Worm (Caenorhabditis elegans) whole organism, L3 larva: ENCODE data around the gene F16B12.7.

ENCODE experiments used
- R02D3.7 ChIP-seq: fragments of 150-350 bp; optimal IDR thresholded peaks from 2 replicates; lab custom pipeline; 2014; ENCODE audit warnings: missing biosample characterization, missing genetic modification characterization
- ZK546.5 ChIP-seq: sonication (generic microtip); optimal IDR thresholded peaks from 2 replicates; lab custom pipeline; 2017; ENCODE audit warnings: missing biosample characterization, missing genetic modification characterization
- aly-2 ChIP-seq: fragments of 150-350 bp; optimal IDR thresholded peaks from 2 replicates; lab custom pipeline; 2014; ENCODE audit warnings: missing biosample characterization, missing genetic modification characterization
- ama-1 ChIP-seq: fragments of 150-350 bp; optimal IDR thresholded peaks from 2 replicates; lab custom pipeline; 2018
- ceh-16 ChIP-seq: sonication (generic microtip); optimal IDR thresholded peaks from 2 replicates; lab custom pipeline; 2017; ENCODE audit warnings: missing biosample characterization, missing genetic modification characterization
- ceh-28 ChIP-seq: fragments of 150-350 bp; optimal IDR thresholded peaks from 2 replicates; lab custom pipeline; 2014; ENCODE audit warnings: missing biosample characterization, missing genetic modification reagents, missing genetic modification characterization
- ceh-82 ChIP-seq: fragments of 150-350 bp; optimal IDR thresholded peaks from 2 replicates; lab custom pipeline; 2014; ENCODE audit warnings: missing biosample characterization, missing genetic modification characterization
- ceh-9 ChIP-seq: sonication (generic microtip); optimal IDR thresholded peaks from 2 replicates; lab custom pipeline; 2018; ENCODE audit warnings: missing biosample characterization, missing genetic modification characterization
- daf-12 ChIP-seq: fragments of 150-350 bp; optimal IDR thresholded peaks from 2 replicates; lab custom pipeline; 2014; ENCODE audit warnings: missing biosample characterization, missing genetic modification reagents, missing genetic modification characterization
- egl-27 ChIP-seq: sonication (generic microtip); optimal IDR thresholded peaks from 4 replicates; lab custom pipeline; 2017; ENCODE audit warnings: missing biosample characterization, missing genetic modification reagents, missing genetic modification characterization
- egl-5 ChIP-seq: fragments of 150-350 bp; optimal IDR thresholded peaks from 2 replicates; lab custom pipeline; 2017; ENCODE audit warnings: missing biosample characterization, missing genetic modification reagents, missing genetic modification characterization, inconsistent platforms
- elt-1 ChIP-seq: fragments of 150-350 bp; optimal IDR thresholded peaks from 2 replicates; lab custom pipeline; 2014; ENCODE audit warnings: missing biosample characterization, missing genetic modification characterization
- elt-2 ChIP-seq: sonication (generic microtip); optimal IDR thresholded peaks from 2 replicates; lab custom pipeline; 2016; ENCODE audit warnings: missing genetic modification reagents, mild to moderate bottlenecking, missing genetic modification characterization, missing compliant biosample characterization
- elt-3 ChIP-seq, 3 experiments: fragments of 150-350 bp in 1 of 3; sonication (generic microtip) in 2 of 3; optimal IDR thresholded peaks; 2 replicates in 2 of 3; 4 replicates in 1 of 3; lab custom pipeline; 2014 to 2017; ENCODE audit warnings: missing biosample characterization in 3 of 3, missing genetic modification characterization in 3 of 3
- eor-1 ChIP-seq, 2 experiments: fragments of 150-350 bp; optimal IDR thresholded peaks; 2 replicates each; lab custom pipeline; 2014 to 2018; ENCODE audit warnings: missing biosample characterization in 2 of 2, missing genetic modification characterization in 2 of 2
- fkh-10 ChIP-seq: sonication (generic microtip); optimal IDR thresholded peaks from 2 replicates; lab custom pipeline; 2017; ENCODE audit warnings: missing biosample characterization, missing genetic modification reagents, missing genetic modification characterization
- fkh-2 ChIP-seq: fragments of 150-350 bp; optimal IDR thresholded peaks from 2 replicates; lab custom pipeline; 2014; ENCODE audit warnings: missing biosample characterization, missing genetic modification reagents, missing genetic modification characterization
- fos-1 ChIP-seq: fragments of 150-350 bp; optimal IDR thresholded peaks from 2 replicates; lab custom pipeline; 2014; ENCODE audit warnings: missing biosample characterization, missing genetic modification characterization
- hmg-11 ChIP-seq: sonication (generic microtip); optimal IDR thresholded peaks from 2 replicates; lab custom pipeline; 2016; ENCODE audit warnings: missing genetic modification characterization, missing compliant biosample characterization
- jun-1 ChIP-seq: fragments of 150-350 bp; optimal IDR thresholded peaks from 2 replicates; lab custom pipeline; 2014; ENCODE audit warnings: missing biosample characterization, missing genetic modification reagents, missing genetic modification characterization
- lin-15B ChIP-seq: fragments of 150-350 bp; optimal IDR thresholded peaks from 2 replicates; lab custom pipeline; 2014; ENCODE audit warnings: missing biosample characterization, missing genetic modification characterization
- lin-39 ChIP-seq: fragments of 150-350 bp; optimal IDR thresholded peaks from 2 replicates; lab custom pipeline; 2018; ENCODE audit warnings: missing biosample characterization, missing genetic modification reagents, missing genetic modification characterization
- lsy-12 ChIP-seq: sonication (generic microtip); optimal IDR thresholded peaks from 2 replicates; lab custom pipeline; 2016; ENCODE audit warnings: mild to moderate bottlenecking, missing genetic modification characterization, missing compliant biosample characterization
- mdl-1 ChIP-seq: fragments of 150-350 bp; optimal IDR thresholded peaks from 2 replicates; lab custom pipeline; 2014; ENCODE audit warnings: missing biosample characterization, missing genetic modification characterization
- mml-1 ChIP-seq: fragments of 150-350 bp; sonication (generic microtip); optimal IDR thresholded peaks from 3 replicates; lab custom pipeline; 2014; ENCODE audit warnings: missing biosample characterization, missing genetic modification characterization
- nfya-1 ChIP-seq: sonication (generic microtip); optimal IDR thresholded peaks from 2 replicates; lab custom pipeline; 2017; ENCODE audit warnings: missing genetic modification characterization, mild to moderate bottlenecking, missing compliant biosample characterization, antibody characterized with exemption, moderate library complexity; ENCODE audit not compliant: insufficient read depth
- nhr-11 ChIP-seq: fragments of 150-350 bp; optimal IDR thresholded peaks from 2 replicates; lab custom pipeline; 2014; ENCODE audit warnings: missing biosample characterization, missing genetic modification characterization
- nhr-12 ChIP-seq: fragments of 150-350 bp; optimal IDR thresholded peaks from 2 replicates; lab custom pipeline; 2014; ENCODE audit warnings: missing biosample characterization, missing genetic modification characterization
- nhr-23 ChIP-seq: fragments of 150-350 bp; optimal IDR thresholded peaks from 2 replicates; lab custom pipeline; 2014; ENCODE audit warnings: missing biosample characterization, missing genetic modification reagents, missing genetic modification characterization
- nhr-237 ChIP-seq: fragments of 150-350 bp; optimal IDR thresholded peaks from 2 replicates; lab custom pipeline; 2014; ENCODE audit warnings: missing biosample characterization, missing genetic modification characterization
- nhr-25 ChIP-seq: sonication (generic microtip); optimal IDR thresholded peaks from 2 replicates; lab custom pipeline; 2017; ENCODE audit warnings: missing biosample characterization, missing genetic modification characterization
- nhr-28 ChIP-seq: fragments of 150-350 bp; optimal IDR thresholded peaks from 2 replicates; lab custom pipeline; 2014; ENCODE audit warnings: missing biosample characterization, missing genetic modification characterization
- nhr-43 ChIP-seq: sonication (generic microtip); optimal IDR thresholded peaks from 2 replicates; lab custom pipeline; 2016; ENCODE audit warnings: mild to moderate bottlenecking, missing genetic modification characterization, missing compliant biosample characterization; ENCODE audit not compliant: poor library complexity, severe bottlenecking
- nhr-67 ChIP-seq: fragments of 150-350 bp; optimal IDR thresholded peaks from 2 replicates; lab custom pipeline; 2014; ENCODE audit warnings: missing biosample characterization, missing genetic modification characterization
- nhr-76 ChIP-seq: fragments of 150-350 bp; sonication (generic microtip); optimal IDR thresholded peaks from 5 replicates; lab custom pipeline; 2014; ENCODE audit warnings: missing biosample characterization, missing genetic modification characterization
- nhr-77 ChIP-seq: fragments of 150-350 bp; optimal IDR thresholded peaks from 2 replicates; lab custom pipeline; 2014; ENCODE audit warnings: missing biosample characterization, missing genetic modification characterization
- pha-4 ChIP-seq: fragments of 150-350 bp; optimal IDR thresholded peaks from 2 replicates; lab custom pipeline; 2014; ENCODE audit warnings: missing biosample characterization, missing genetic modification reagents, missing genetic modification characterization
- pqm-1 ChIP-seq: fragments of 150-350 bp; optimal IDR thresholded peaks from 2 replicates; lab custom pipeline; 2017; ENCODE audit warnings: missing biosample characterization, missing genetic modification characterization, inconsistent platforms
- sea-2 ChIP-seq: fragments of 150-350 bp; sonication (generic microtip); optimal IDR thresholded peaks from 4 replicates; lab custom pipeline; 2014; ENCODE audit warnings: missing biosample characterization, missing genetic modification reagents, missing genetic modification characterization
- skn-1 ChIP-seq: fragments of 150-350 bp; optimal IDR thresholded peaks from 2 replicates; lab custom pipeline; 2014; ENCODE audit warnings: missing biosample characterization, missing genetic modification characterization
- snpc-4 ChIP-seq: fragments of 150-350 bp; optimal IDR thresholded peaks from 2 replicates; lab custom pipeline; 2014; ENCODE audit warnings: missing biosample characterization, missing genetic modification characterization
- tbx-2 ChIP-seq: sonication (generic microtip); optimal IDR thresholded peaks from 2 replicates; lab custom pipeline; 2016; ENCODE audit warnings: mild to moderate bottlenecking, missing genetic modification characterization, missing compliant biosample characterization
- unc-39 ChIP-seq: sonication (generic microtip); optimal IDR thresholded peaks from 4 replicates; lab custom pipeline; 2017; ENCODE audit warnings: missing biosample characterization, missing genetic modification characterization
- unc-62 ChIP-seq: fragments of 150-350 bp; sonication (generic microtip); optimal IDR thresholded peaks from 4 replicates; lab custom pipeline; 2014; ENCODE audit warnings: missing biosample characterization, missing genetic modification reagents, missing genetic modification characterization
- zag-1 ChIP-seq: fragments of 150-350 bp; optimal IDR thresholded peaks from 2 replicates; lab custom pipeline; 2014; ENCODE audit warnings: missing biosample characterization, missing genetic modification characterization
- ztf-11 ChIP-seq: fragments of 150-350 bp; optimal IDR thresholded peaks from 2 replicates; lab custom pipeline; 2014; ENCODE audit warnings: missing biosample characterization, missing genetic modification characterization
- ztf-4 ChIP-seq: fragments of 150-350 bp; optimal IDR thresholded peaks from 2 replicates; lab custom pipeline; 2014; ENCODE audit warnings: missing biosample characterization, missing genetic modification characterization

The F16B12.7 gene

DNA sequence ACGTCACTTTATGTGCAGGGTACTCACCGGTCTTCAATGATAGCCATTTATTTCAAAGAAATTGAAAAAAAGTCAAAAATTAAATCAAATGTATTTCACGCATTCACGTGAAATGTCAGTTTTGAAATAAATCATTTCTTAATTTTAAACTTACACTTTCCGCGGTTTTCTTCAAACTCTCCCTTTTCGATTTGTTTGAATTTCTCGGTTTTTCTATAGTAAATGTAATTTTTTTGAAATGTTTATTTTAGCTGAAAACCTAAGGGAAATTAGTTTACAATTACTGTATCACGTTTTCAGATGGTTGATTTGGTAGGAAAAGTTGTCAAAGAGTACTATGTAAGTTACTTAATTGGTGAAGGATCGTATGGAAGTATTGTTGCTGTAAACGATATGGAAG lies at the start of gene F16B12.7:
Gene F16B12.7, plus strand, starts transcription at position 301 of the 400 bp plus-strand sequence.
- TF ChIP-seq ceh-16 (tag; lab: Kevin White, UChicago) (no peak), lin-15B (tag; lab: Kevin White, UChicago) (no peak), nhr-76 (no peak), mdl-1 (tag; lab: Kevin White, UChicago) (no peak), zag-1 (tag; lab: Kevin White, UChicago) (no peak), sea-2 (no peak), nfya-1 (tag; lab: Kevin White, UChicago) (no peak), nhr-67 (tag; lab: Kevin White, UChicago) (no peak), nhr-28 (tag; lab: Kevin White, UChicago) (no peak), snpc-4 (tag; lab: Kevin White, UChicago) (no peak), ceh-28 (tag; lab: Kevin White, UChicago) (no peak), fkh-2 (no peak), R02D3.7 (no peak), daf-12 (tag; lab: Kevin White, UChicago) (no peak), nhr-43 (tag; lab: Kevin White, UChicago) (no peak), pha-4 (no peak), tbx-2 (tag; lab: Kevin White, UChicago) (no peak), elt-3 (tag; optimal IDR thresholded peaks at IDR 0.05; lab: Kevin White, UChicago) (no peak), hmg-11 (tag; lab: Kevin White, UChicago) (no peak), ceh-82 (tag; lab: Kevin White, UChicago) (no peak)

ce11 chrX:14062771-14063170 lies 45.6 kb upstream of the F16B12.7 start:
- TF ChIP-seq nhr-11 (tag; lab: Kevin White, UChicago) (no peak), nhr-76 (no peak), fkh-2 (no peak)
- TF ChIP-seq, all 47 proteins: peak for 0

DNA sequence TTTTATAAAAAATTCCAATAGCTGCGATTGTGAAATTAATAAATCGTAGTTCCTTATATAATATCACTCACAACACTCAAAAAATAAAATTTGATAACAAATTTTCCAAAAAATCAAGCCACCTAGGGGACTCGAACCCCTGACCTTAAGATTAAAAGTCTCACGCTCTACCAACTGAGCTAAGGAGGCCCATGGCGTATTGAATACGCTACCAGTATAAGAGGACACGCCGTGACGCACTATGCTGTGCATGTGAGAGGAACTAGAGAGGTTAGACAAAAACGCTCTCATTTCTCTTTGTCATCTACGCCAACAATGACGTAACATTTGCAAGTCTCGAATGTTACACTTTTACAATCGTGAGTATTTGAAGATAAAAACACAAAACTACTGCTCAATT lies 44.5 kb upstream of the F16B12.7 start:
- peak; percentile 87 for TF ChIP-seq tbx-2 (tag; lab: Kevin White, UChicago)
- peak; percentile 78 for TF ChIP-seq ztf-4 (tag; lab: Kevin White, UChicago)
- TF ChIP-seq ztf-11, result no peak
- peak; percentile 77 for TF ChIP-seq ceh-28 (tag; lab: Kevin White, UChicago)
- peak; percentile 51 for TF ChIP-seq egl-27 (tag; lab: Kevin White, UChicago)
- no peak for TF ChIP-seq zag-1 (tag; lab: Kevin White, UChicago)
- peak; percentile 88 for TF ChIP-seq ceh-82 (tag; lab: Kevin White, UChicago)
- TF ChIP-seq lin-39 (tag; lab: Kevin White, UChicago), result peak; percentile 35
- no peak for TF ChIP-seq fos-1 (tag; lab: Kevin White, UChicago)
- peak; percentile 62 for TF ChIP-seq jun-1
- TF ChIP-seq unc-39 (tag; lab: Kevin White, UChicago), result no peak
- peak; percentile 94 for TF ChIP-seq hmg-11 (tag; lab: Kevin White, UChicago)
- no peak for TF ChIP-seq ceh-9 (tag; lab: Kevin White, UChicago)
- TF ChIP-seq pha-4, result peak; percentile 88
- peak; percentile 77 for TF ChIP-seq unc-62 (GFP tag; lab: Kevin White, UChicago)
- TF ChIP-seq lsy-12 (tag; lab: Kevin White, UChicago), result peak; percentile 89
- TF ChIP-seq nhr-25 (tag; lab: Kevin White, UChicago), result peak; percentile 87
- no peak for TF ChIP-seq fkh-10 (GFP tag; lab: Kevin White, UChicago)
- TF ChIP-seq elt-3 (tag; optimal IDR thresholded peaks at IDR 0.05; lab: Kevin White, UChicago), result peak in 1 of 3 experiments; percentile 60
- no peak for TF ChIP-seq ama-1
- peak; percentile 79 for TF ChIP-seq nhr-77 (tag; lab: Kevin White, UChicago)
- peak; percentile 72 for TF ChIP-seq elt-2 (tag; lab: Kevin White, UChicago)
- TF ChIP-seq ceh-16 (tag; lab: Kevin White, UChicago), result peak; percentile 44
- TF ChIP-seq nhr-67 (tag; lab: Kevin White, UChicago), result no peak
- TF ChIP-seq mdl-1 (tag; lab: Kevin White, UChicago), result peak; percentile 44
- TF ChIP-seq nhr-237 (tag; lab: Kevin White, UChicago), result no peak
- peak; percentile 80 for TF ChIP-seq fkh-2
- TF ChIP-seq lin-15B (tag; lab: Kevin White, UChicago), result peak; percentile 33
- peak; percentile 81 for TF ChIP-seq nhr-43 (tag; lab: Kevin White, UChicago)
- peak; percentile 95 for TF ChIP-seq egl-5 (tag; lab: Kevin White, UChicago)
- TF ChIP-seq elt-1 (tag; lab: Kevin White, UChicago), result peak; percentile 33
- TF ChIP-seq nhr-11 (tag; lab: Kevin White, UChicago), result peak; percentile 72
- peak in 1 of 2 experiments; percentile 48 for TF ChIP-seq eor-1 (tag; optimal IDR thresholded peaks at IDR 0.05; lab: Kevin White, UChicago)
- no peak for TF ChIP-seq ZK546.5 (tag; lab: Kevin White, UChicago)
- TF ChIP-seq snpc-4 (tag; lab: Kevin White, UChicago), result peak; percentile 57
- peak; percentile 53 for TF ChIP-seq pqm-1 (tag; lab: Kevin White, UChicago)
- TF ChIP-seq nfya-1 (tag; lab: Kevin White, UChicago), result peak; percentile 77
- TF ChIP-seq nhr-76, result peak; percentile 71
- TF ChIP-seq skn-1 (tag; lab: Kevin White, UChicago), result peak; percentile 84
- no peak for TF ChIP-seq nhr-12 (tag; lab: Kevin White, UChicago)
- no peak for TF ChIP-seq daf-12 (tag; lab: Kevin White, UChicago)
- no peak for TF ChIP-seq nhr-28 (tag; lab: Kevin White, UChicago)
- no peak for TF ChIP-seq mml-1 (tag; lab: Kevin White, UChicago)
- TF ChIP-seq aly-2 (tag; lab: Kevin White, UChicago), result no peak
- peak; percentile 75 for TF ChIP-seq nhr-23 (tag; lab: Kevin White, UChicago)
- TF ChIP-seq sea-2, result peak; percentile 29
